Worm (Caenorhabditis elegans): ENCODE data around the gene F55G1.15.
A peak's percentile ranks its signal among the peaks of the same experiment; 100 is the strongest.

Gene F55G1.15

ce11 chrIV:7486201-7486947 lies 14.9 kb downstream of the F55G1.15 start, which contains the start of the genes his-61 and his-62:
TSS of gene his-61 (minus strand) at chrIV:7486217.
TSS of gene his-62 (plus strand) at chrIV:7486545.
- TF ChIP-seq flt-1 (GFP tag; IDR thresholded peaks at IDR 0.05) (peak; percentile 58), ztf-29 (GFP tag; IDR thresholded peaks at IDR 0.05) (no peak; the same call in 1 of the 2 replicates), klf-2 (GFP tag; conservative IDR thresholded peaks at IDR 0.05) (peak; percentile 73), ztf-23 (GFP tag; IDR thresholded peaks at IDR 0.05) (0 out of 2 replicates have a peak, but pooled peaks have one; percentile 4), cog-1 (tag; optimal IDR thresholded peaks at IDR 0.05) (peak; percentile 97)

ce11 chrIV:7485565-7486200 lies 15.6 kb downstream of the F55G1.15 start:
- TF ChIP-seq ztf-23 (GFP tag; IDR thresholded peaks at IDR 0.05) (0 out of 2 replicates have a peak, but pooled peaks have one; percentile 9), tab-1 (GFP tag; IDR thresholded peaks at IDR 0.05) (0 out of 2 replicates have a peak, but pooled peaks have one; percentile 8), ref-1 (GFP tag; conservative IDR thresholded peaks at IDR 0.05) (peak; percentile 32; the same call in 1 of the 2 replicates)

ce11 chrIV:7478134-7478533 lies 23.1 kb downstream of the F55G1.15 start, which contains the start of gene rod-1:
TSS of gene rod-1 (plus strand) at chrIV:7478452.
- TF ChIP-seq ref-1 (GFP tag; conservative IDR thresholded peaks at IDR 0.05): no peak
- no peak for TF ChIP-seq cog-1 (tag; optimal IDR thresholded peaks at IDR 0.05)
- TF ChIP-seq klf-2 (GFP tag; conservative IDR thresholded peaks at IDR 0.05): no peak
- no peak for TF ChIP-seq tab-1 (GFP tag; IDR thresholded peaks at IDR 0.05)
- TF ChIP-seq med-1 (GFP tag; optimal IDR thresholded peaks at IDR 0.05; ENCODE audit: insufficient read depth): no peak
- no peak for TF ChIP-seq ztf-29 (GFP tag; IDR thresholded peaks at IDR 0.05)
- no peak for TF ChIP-seq ztf-23 (GFP tag; IDR thresholded peaks at IDR 0.05)
- no peak for TF ChIP-seq flt-1 (GFP tag; IDR thresholded peaks at IDR 0.05)

- TF ChIP-seq tab-1 (GFP tag; IDR thresholded peaks at IDR 0.05) (no peak), cog-1 (tag; optimal IDR thresholded peaks at IDR 0.05) (no peak), flt-1 (GFP tag; IDR thresholded peaks at IDR 0.05) (no peak), ref-1 (GFP tag; conservative IDR thresholded peaks at IDR 0.05) (no peak), T22C8.4 (GFP tag; IDR thresholded peaks at IDR 0.05) (no peak), ztf-29 (GFP tag; IDR thresholded peaks at IDR 0.05) (no peak), klf-2 (GFP tag; conservative IDR thresholded peaks at IDR 0.05) (no peak), med-1 (GFP tag; optimal IDR thresholded peaks at IDR 0.05; ENCODE audit: insufficient read depth) (no peak), ztf-23 (GFP tag; IDR thresholded peaks at IDR 0.05) (no peak)
These were observed 23.5 kb downstream of the F55G1.15 start for ce11 chrIV:7477697-7478096.

- no peak for TF ChIP-seq cog-1 (tag; optimal IDR thresholded peaks at IDR 0.05)
- TF ChIP-seq med-1 (GFP tag; optimal IDR thresholded peaks at IDR 0.05; ENCODE audit: insufficient read depth): no peak
- TF ChIP-seq tab-1 (GFP tag; IDR thresholded peaks at IDR 0.05): no peak
- TF ChIP-seq ztf-23 (GFP tag; IDR thresholded peaks at IDR 0.05): no peak
- TF ChIP-seq ref-1 (GFP tag; conservative IDR thresholded peaks at IDR 0.05): no peak
- no peak for TF ChIP-seq flt-1 (GFP tag; IDR thresholded peaks at IDR 0.05)
- no peak for TF ChIP-seq klf-2 (GFP tag; conservative IDR thresholded peaks at IDR 0.05)
- TF ChIP-seq T22C8.4 (GFP tag; IDR thresholded peaks at IDR 0.05): no peak
- no peak for TF ChIP-seq ztf-29 (GFP tag; IDR thresholded peaks at IDR 0.05)
These were observed 24.0 kb downstream of the F55G1.15 start, which contains the start of gene pycr-4 for ce11 chrIV:7477197-7477596. TSS of gene pycr-4 (minus strand) at chrIV:7477297.

- TF ChIP-seq flt-1 (GFP tag; IDR thresholded peaks at IDR 0.05) (no peak), klf-2 (GFP tag; conservative IDR thresholded peaks at IDR 0.05) (no peak), tab-1 (GFP tag; IDR thresholded peaks at IDR 0.05) (no peak), cog-1 (tag; optimal IDR thresholded peaks at IDR 0.05) (no peak), ref-1 (GFP tag; conservative IDR thresholded peaks at IDR 0.05) (no peak), ztf-23 (GFP tag; IDR thresholded peaks at IDR 0.05) (no peak)
These were observed 26.4 kb downstream of the F55G1.15 start, which contains the start of gene slc-25A18.2 for ce11 chrIV:7474826-7475225. TSS of gene slc-25A18.2 (plus strand) at chrIV:7475041.

- TF ChIP-seq cog-1 (tag; optimal IDR thresholded peaks at IDR 0.05) (no peak), ref-1 (GFP tag; conservative IDR thresholded peaks at IDR 0.05) (no peak), flt-1 (GFP tag; IDR thresholded peaks at IDR 0.05) (no peak), tab-1 (GFP tag; IDR thresholded peaks at IDR 0.05) (no peak), klf-2 (GFP tag; conservative IDR thresholded peaks at IDR 0.05) (no peak), ztf-29 (GFP tag; IDR thresholded peaks at IDR 0.05) (no peak), med-1 (GFP tag; optimal IDR thresholded peaks at IDR 0.05; ENCODE audit: insufficient read depth) (no peak), T22C8.4 (GFP tag; IDR thresholded peaks at IDR 0.05) (no peak), ztf-23 (GFP tag; IDR thresholded peaks at IDR 0.05) (no peak)
These were observed 28.0 kb downstream of the F55G1.15 start, which contains the start of the genes plk-3 and F55G1.6 for ce11 chrIV:7473159-7473649. TSS of gene plk-3 (minus strand) at chrIV:7473209. TSS of gene F55G1.6 (plus strand) at chrIV:7473517.

- no peak for TF ChIP-seq tab-1 (GFP tag; IDR thresholded peaks at IDR 0.05)
These were observed 31.3 kb downstream of the F55G1.15 start, which contains the start of gene F55G1.7 for ce11 chrIV:7469782-7470413. TSS of gene F55G1.7 (minus strand) at chrIV:7469832.

ce11 chrIV:7468638-7469037 lies 32.6 kb downstream of the F55G1.15 start:
- no peak for TF ChIP-seq klf-2 (GFP tag; conservative IDR thresholded peaks at IDR 0.05)
- TF ChIP-seq med-1 (GFP tag; optimal IDR thresholded peaks at IDR 0.05; ENCODE audit: insufficient read depth): no peak
